Fruit fly (Drosophila melanogaster) whole organism, pupa: ENCODE results near the gene CG31223.

Experiments used
- D1 ChIP-seq: fragments of 200-800 bp; sonication (Bioruptor generic); optimal IDR thresholded peaks from 2 replicates; lab custom pipeline; 2018; ENCODE audit warnings: missing biosample characterization, mild to moderate bottlenecking, missing genetic modification characterization, moderate library complexity
- gl ChIP-seq: fragments of 200-800 bp; sonication (Bioruptor generic); optimal IDR thresholded peaks from 2 replicates; lab custom pipeline; 2018; ENCODE audit warnings: missing biosample characterization, mild to moderate bottlenecking, missing genetic modification characterization

- TF ChIP-seq D1 (no peak), gl (tag; lab: Kevin White, UChicago) (peak; percentile 31)
Observed at dm6 chr3R:20832689-20833524, 2.0 kb downstream of the CG31223 start, which contains the start of gene Synd.
